Worm (Caenorhabditis elegans) whole organism, L3 larva: Measurements from ENCODE around the gene srg-56.

Experiments used
- ama-1 ChIP-seq: fragments of 150-350 bp; optimal IDR thresholded peaks from 2 replicates; lab custom pipeline; 2018
- daf-12 ChIP-seq: fragments of 150-350 bp; optimal IDR thresholded peaks from 2 replicates; lab custom pipeline; 2014; ENCODE audit warnings: missing biosample characterization, missing genetic modification reagents, missing genetic modification characterization
- elt-2 ChIP-seq: sonication (generic microtip); optimal IDR thresholded peaks from 2 replicates; lab custom pipeline; 2016; ENCODE audit warnings: missing genetic modification reagents, mild to moderate bottlenecking, missing genetic modification characterization, missing compliant biosample characterization
- eor-1 ChIP-seq, 2 experiments: fragments of 150-350 bp; optimal IDR thresholded peaks; 2 replicates each; lab custom pipeline; 2014 to 2018; ENCODE audit warnings: missing biosample characterization in 2 of 2, missing genetic modification characterization in 2 of 2
- jun-1 ChIP-seq: fragments of 150-350 bp; optimal IDR thresholded peaks from 2 replicates; lab custom pipeline; 2014; ENCODE audit warnings: missing biosample characterization, missing genetic modification reagents, missing genetic modification characterization
- lin-15B ChIP-seq: fragments of 150-350 bp; optimal IDR thresholded peaks from 2 replicates; lab custom pipeline; 2014; ENCODE audit warnings: missing biosample characterization, missing genetic modification characterization
- mdl-1 ChIP-seq: fragments of 150-350 bp; optimal IDR thresholded peaks from 2 replicates; lab custom pipeline; 2014; ENCODE audit warnings: missing biosample characterization, missing genetic modification characterization
- nhr-11 ChIP-seq: fragments of 150-350 bp; optimal IDR thresholded peaks from 2 replicates; lab custom pipeline; 2014; ENCODE audit warnings: missing biosample characterization, missing genetic modification characterization
- nhr-12 ChIP-seq: fragments of 150-350 bp; optimal IDR thresholded peaks from 2 replicates; lab custom pipeline; 2014; ENCODE audit warnings: missing biosample characterization, missing genetic modification characterization
- nhr-23 ChIP-seq: fragments of 150-350 bp; optimal IDR thresholded peaks from 2 replicates; lab custom pipeline; 2014; ENCODE audit warnings: missing biosample characterization, missing genetic modification reagents, missing genetic modification characterization
- nhr-77 ChIP-seq: fragments of 150-350 bp; optimal IDR thresholded peaks from 2 replicates; lab custom pipeline; 2014; ENCODE audit warnings: missing biosample characterization, missing genetic modification characterization
- zag-1 ChIP-seq: fragments of 150-350 bp; optimal IDR thresholded peaks from 2 replicates; lab custom pipeline; 2014; ENCODE audit warnings: missing biosample characterization, missing genetic modification characterization
- ztf-11 ChIP-seq: fragments of 150-350 bp; optimal IDR thresholded peaks from 2 replicates; lab custom pipeline; 2014; ENCODE audit warnings: missing biosample characterization, missing genetic modification characterization

DNA sequence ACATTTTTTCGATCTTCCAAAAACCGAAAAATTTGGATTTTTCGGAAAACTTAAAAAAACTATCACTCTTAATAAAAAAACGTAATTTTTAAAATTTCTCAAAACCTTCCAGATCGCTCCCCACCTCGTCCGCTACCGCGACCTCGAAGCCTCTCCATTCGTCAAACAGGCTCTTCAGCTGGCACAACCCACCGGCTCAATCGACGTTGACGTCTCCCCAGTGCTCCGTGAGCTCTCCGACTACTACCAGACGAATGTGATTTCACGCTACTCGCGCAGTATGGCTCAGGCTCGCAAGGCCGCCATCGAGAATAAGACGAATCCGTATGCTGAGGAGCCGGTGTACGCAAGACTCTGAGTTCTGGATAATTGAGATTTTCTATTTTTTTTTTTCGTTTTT lies 31.7 kb downstream of the srg-56 start:
- TF ChIP-seq ama-1 (lab: Kevin White, UChicago) (no peak), nhr-23 (no peak), nhr-12 (tag; lab: Kevin White, UChicago) (no peak), mdl-1 (tag; lab: Kevin White, UChicago) (no peak), daf-12 (no peak), lin-15B (tag; lab: Kevin White, UChicago) (no peak), zag-1 (tag; lab: Kevin White, UChicago) (no peak), elt-2 (tag; lab: Kevin White, UChicago) (no peak), nhr-77 (tag; lab: Kevin White, UChicago) (no peak), nhr-11 (tag; lab: Kevin White, UChicago) (no peak), jun-1 (tag; lab: Kevin White, UChicago) (no peak), ztf-11 (tag; lab: Kevin White, UChicago) (no peak), eor-1 (tag; optimal IDR thresholded peaks at IDR 0.05; lab: Kevin White, UChicago) (no peak)
